Worm (Caenorhabditis elegans) whole organism, L2 larva: ENCODE results near the gene F20D6.6.

ENCODE experiments used
- F13H6.1 ChIP-seq: sonication (generic microtip); optimal IDR thresholded peaks from 2 replicates; lab custom pipeline; 2016; ENCODE audit warnings: missing genetic modification characterization, missing compliant biosample characterization
- R02D3.7 ChIP-seq: fragments of 150-350 bp; optimal IDR thresholded peaks from 2 replicates; lab custom pipeline; 2014; ENCODE audit warnings: missing biosample characterization, missing genetic modification characterization
- ZK546.5 ChIP-seq: sonication (generic microtip); optimal IDR thresholded peaks from 2 replicates; lab custom pipeline; 2017; ENCODE audit warnings: missing biosample characterization, missing genetic modification characterization
- aly-2 ChIP-seq: fragments of 150-350 bp; optimal IDR thresholded peaks from 2 replicates; lab custom pipeline; 2014; ENCODE audit warnings: missing biosample characterization, missing genetic modification characterization
- ama-1 ChIP-seq: fragments of 150-350 bp; optimal IDR thresholded peaks from 2 replicates; lab custom pipeline; 2018; ENCODE audit warnings: inconsistent platforms
- ceh-82 ChIP-seq: fragments of 150-350 bp; optimal IDR thresholded peaks from 2 replicates; lab custom pipeline; 2014; ENCODE audit warnings: missing biosample characterization, missing genetic modification characterization
- crh-2 ChIP-seq: sonication (generic microtip); optimal IDR thresholded peaks from 2 replicates; lab custom pipeline; 2017; ENCODE audit warnings: missing biosample characterization, missing genetic modification characterization
- egl-27 ChIP-seq: sonication (generic microtip); optimal IDR thresholded peaks from 3 replicates; lab custom pipeline; 2017; ENCODE audit warnings: missing biosample characterization, missing genetic modification reagents, missing genetic modification characterization
- elt-1 ChIP-seq: fragments of 150-350 bp; optimal IDR thresholded peaks from 2 replicates; lab custom pipeline; 2014; ENCODE audit warnings: missing biosample characterization, missing genetic modification characterization
- elt-3 ChIP-seq: sonication (generic microtip); optimal IDR thresholded peaks from 2 replicates; lab custom pipeline; 2017; ENCODE audit warnings: missing biosample characterization, missing genetic modification characterization
- fos-1 ChIP-seq: fragments of 150-350 bp; optimal IDR thresholded peaks from 2 replicates; lab custom pipeline; 2014; ENCODE audit warnings: missing biosample characterization, missing genetic modification characterization
- lin-11 ChIP-seq: fragments of 150-350 bp; sonication (generic microtip); optimal IDR thresholded peaks from 2 replicates; lab custom pipeline; 2014; ENCODE audit warnings: missing biosample characterization, missing genetic modification characterization, inconsistent platforms, mixed read lengths
- lin-13 ChIP-seq: fragments of 150-350 bp; optimal IDR thresholded peaks from 2 replicates; lab custom pipeline; 2014; ENCODE audit warnings: missing biosample characterization, missing genetic modification reagents, missing genetic modification characterization
- lin-39 ChIP-seq: fragments of 150-350 bp; optimal IDR thresholded peaks from 2 replicates; lab custom pipeline; 2014; ENCODE audit warnings: missing biosample characterization, missing genetic modification reagents, missing genetic modification characterization
- mab-5 ChIP-seq: fragments of 150-350 bp; optimal IDR thresholded peaks from 2 replicates; lab custom pipeline; 2014; ENCODE audit warnings: missing biosample characterization, missing genetic modification characterization
- mbf-1 ChIP-seq: sonication (generic microtip); optimal IDR thresholded peaks from 2 replicates; lab custom pipeline; 2017; ENCODE audit warnings: missing biosample characterization, missing genetic modification characterization
- mdl-1 ChIP-seq, 2 experiments: fragments of 150-350 bp in 1 of 2; sonication (generic microtip) in 1 of 2; optimal IDR thresholded peaks; 2 replicates each; lab custom pipeline; 2017; ENCODE audit warnings: missing biosample characterization in 2 of 2, missing genetic modification characterization in 2 of 2
- nhr-10 ChIP-seq: sonication (generic microtip); optimal IDR thresholded peaks from 2 replicates; lab custom pipeline; 2017; ENCODE audit warnings: missing biosample characterization, missing genetic modification characterization
- nhr-11 ChIP-seq: fragments of 150-350 bp; optimal IDR thresholded peaks from 2 replicates; lab custom pipeline; 2014; ENCODE audit warnings: missing biosample characterization, missing genetic modification characterization
- nhr-12 ChIP-seq: fragments of 150-350 bp; optimal IDR thresholded peaks from 2 replicates; lab custom pipeline; 2014; ENCODE audit warnings: missing biosample characterization, missing genetic modification characterization
- nhr-237 ChIP-seq: fragments of 150-350 bp; optimal IDR thresholded peaks from 2 replicates; lab custom pipeline; 2014; ENCODE audit warnings: missing biosample characterization, missing genetic modification characterization
- nhr-25 ChIP-seq: fragments of 150-350 bp; sonication (generic microtip); optimal IDR thresholded peaks from 3 replicates; lab custom pipeline; 2014; ENCODE audit warnings: missing biosample characterization, missing genetic modification characterization
- nhr-6 ChIP-seq: fragments of 150-350 bp; optimal IDR thresholded peaks from 2 replicates; lab custom pipeline; 2014; ENCODE audit warnings: missing biosample characterization, missing genetic modification characterization
- nhr-77 ChIP-seq: fragments of 150-350 bp; optimal IDR thresholded peaks from 2 replicates; lab custom pipeline; 2014; ENCODE audit warnings: missing biosample characterization, missing genetic modification characterization
- peb-1 ChIP-seq: fragments of 150-350 bp; optimal IDR thresholded peaks from 2 replicates; lab custom pipeline; 2014; ENCODE audit warnings: missing biosample characterization, missing genetic modification characterization
- sem-4 ChIP-seq: fragments of 150-350 bp; optimal IDR thresholded peaks from 2 replicates; lab custom pipeline; 2014; ENCODE audit warnings: missing biosample characterization, missing genetic modification reagents, missing genetic modification characterization
- skn-1 ChIP-seq: sonication (generic microtip); optimal IDR thresholded peaks from 2 replicates; lab custom pipeline; 2017; ENCODE audit warnings: missing biosample characterization, missing genetic modification characterization
- sma-3 ChIP-seq: sonication (generic microtip); optimal IDR thresholded peaks from 2 replicates; lab custom pipeline; 2016; ENCODE audit warnings: missing genetic modification reagents, missing genetic modification characterization, missing compliant biosample characterization
- sma-9 ChIP-seq, 2 experiments: fragments of 150-350 bp in 1 of 2; sonication (generic microtip) in 1 of 2; optimal IDR thresholded peaks; 2 replicates each; lab custom pipeline; 2014 to 2016; ENCODE audit warnings: missing genetic modification characterization in 2 of 2, mild to moderate bottlenecking in 1 of 2, missing biosample characterization in 1 of 2, missing compliant biosample characterization in 1 of 2, missing genetic modification reagents in 1 of 2, moderate library complexity in 1 of 2
- snpc-4 ChIP-seq: fragments of 150-350 bp; optimal IDR thresholded peaks from 2 replicates; lab custom pipeline; 2014; ENCODE audit warnings: missing biosample characterization, missing genetic modification characterization
- unc-39 ChIP-seq: fragments of 150-350 bp; optimal IDR thresholded peaks from 2 replicates; lab custom pipeline; 2014; ENCODE audit warnings: missing biosample characterization, missing genetic modification characterization
- unc-55 ChIP-seq: fragments of 150-350 bp; sonication (generic microtip); optimal IDR thresholded peaks from 3 replicates; lab custom pipeline; 2014; ENCODE audit warnings: missing biosample characterization, missing genetic modification reagents, missing genetic modification characterization
- unc-62 ChIP-seq: fragments of 150-350 bp; optimal IDR thresholded peaks from 2 replicates; lab custom pipeline; 2014; ENCODE audit warnings: missing biosample characterization, missing genetic modification reagents, missing genetic modification characterization
- zag-1 ChIP-seq: fragments of 150-350 bp; optimal IDR thresholded peaks from 2 replicates; lab custom pipeline; 2014; ENCODE audit warnings: missing biosample characterization, missing genetic modification characterization
- ztf-1 ChIP-seq: fragments of 200-800 bp; sonication (Bioruptor generic); conservative IDR thresholded peaks from 2 replicates; pipeline ENCODE4 v1.3.6; 2022; ENCODE audit warnings: missing genetic modification characterization, missing compliant biosample characterization
- ztf-11 ChIP-seq: sonication (generic microtip); optimal IDR thresholded peaks from 2 replicates; lab custom pipeline; 2017; ENCODE audit warnings: missing biosample characterization, missing genetic modification characterization
- ztf-4 ChIP-seq: fragments of 150-350 bp; optimal IDR thresholded peaks from 2 replicates; lab custom pipeline; 2014; ENCODE audit warnings: missing biosample characterization, missing genetic modification characterization

F20D6.6 gene

DNA sequence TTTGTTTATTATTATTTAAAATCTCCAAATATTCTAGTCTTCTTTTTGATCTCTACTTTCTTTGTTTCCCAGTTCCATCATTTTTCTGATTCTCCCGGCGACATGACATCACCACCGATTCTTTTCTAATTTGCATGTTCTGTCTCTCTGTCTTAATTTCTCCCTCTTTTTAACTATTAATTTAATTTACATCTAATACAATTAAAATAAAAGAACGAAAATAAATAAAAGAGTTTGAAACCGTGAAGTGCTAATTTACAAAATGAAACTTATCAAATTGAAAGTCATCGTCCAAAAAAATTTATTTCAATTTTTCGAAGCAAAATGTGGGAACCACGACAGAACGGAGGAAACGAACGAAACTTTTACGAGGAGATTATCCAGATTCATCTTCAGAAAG lies at the start of gene F20D6.6:
F20D6.6 (plus strand) TSS at position 301 of the 400 bp plus-strand sequence.
- TF ChIP-seq sem-4 (tag; lab: Kevin White, UChicago) = no peak
- no peak for TF ChIP-seq nhr-237
- no peak for TF ChIP-seq unc-55 (GFP tag; lab: Kevin White, UChicago)
- no peak for TF ChIP-seq skn-1 (tag; lab: Kevin White, UChicago)
- TF ChIP-seq ztf-1 (GFP tag; lab: Robert Waterston, UW) = no peak
- no peak for TF ChIP-seq mbf-1 (tag; lab: Kevin White, UChicago)
- TF ChIP-seq nhr-11 = no peak
- TF ChIP-seq sma-9 (GFP tag; optimal IDR thresholded peaks at IDR 0.05; lab: Kevin White, UChicago) = no peak
- TF ChIP-seq sma-9 (tag; optimal IDR thresholded peaks at IDR 0.05; lab: Kevin White, UChicago) = no peak
- TF ChIP-seq aly-2 (tag; lab: Kevin White, UChicago) = no peak
- no peak for TF ChIP-seq unc-39
- TF ChIP-seq ceh-82 (tag; lab: Kevin White, UChicago) = no peak
- TF ChIP-seq mdl-1 (tag; optimal IDR thresholded peaks at IDR 0.05; lab: Kevin White, UChicago) = no peak
- no peak for TF ChIP-seq nhr-12 (tag; lab: Kevin White, UChicago)
- TF ChIP-seq lin-11 (tag; lab: Kevin White, UChicago) = no peak
- no peak for TF ChIP-seq ZK546.5

- TF ChIP-seq F13H6.1 (tag; lab: Kevin White, UChicago) = peak; percentile 11
- TF ChIP-seq egl-27 (tag; lab: Kevin White, UChicago) = no peak
These were observed 48.9 kb upstream of the F20D6.6 start for ce11 chrV:8110816-8111215.

DNA sequence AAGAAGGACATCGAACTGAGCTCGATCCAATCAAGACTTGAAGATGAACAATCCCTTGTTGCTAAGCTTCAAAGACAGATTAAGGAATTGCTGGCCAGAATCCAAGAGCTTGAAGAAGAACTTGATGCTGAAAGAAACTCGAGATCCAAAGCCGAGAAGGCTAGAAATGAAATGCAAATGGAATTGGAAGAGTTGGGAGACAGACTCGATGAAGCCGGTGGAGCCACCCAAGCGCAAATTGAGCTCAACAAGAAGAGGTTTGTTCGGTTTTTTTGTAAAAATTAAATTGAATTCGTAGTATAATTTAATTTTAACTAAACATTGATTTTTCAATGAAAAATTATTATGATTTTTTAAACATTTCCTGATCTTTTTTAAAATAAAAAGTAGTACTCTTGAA lies 45.2 kb upstream of the F20D6.6 start:
- TF ChIP-seq egl-27 (tag; lab: Kevin White, UChicago) = no peak
- no peak for TF ChIP-seq nhr-77 (tag; lab: Kevin White, UChicago)
- no peak for TF ChIP-seq ama-1 (lab: Kevin White, UChicago)
- no peak for TF ChIP-seq nhr-10
- no peak for TF ChIP-seq ztf-1 (GFP tag; lab: Robert Waterston, UW)
- no peak for TF ChIP-seq nhr-25 (tag; lab: Kevin White, UChicago)
- TF ChIP-seq R02D3.7 (tag; lab: Kevin White, UChicago) = no peak
- no peak for TF ChIP-seq skn-1 (tag; lab: Kevin White, UChicago)
- no peak for TF ChIP-seq snpc-4
- no peak for TF ChIP-seq fos-1 (tag; lab: Kevin White, UChicago)
- no peak for TF ChIP-seq peb-1 (tag; lab: Kevin White, UChicago)
- TF ChIP-seq mab-5 (tag; lab: Kevin White, UChicago) = no peak
- no peak for TF ChIP-seq zag-1 (tag; lab: Kevin White, UChicago)
- TF ChIP-seq elt-1 (tag; lab: Kevin White, UChicago) = no peak
- TF ChIP-seq crh-2 = no peak
- no peak for TF ChIP-seq lin-11 (tag; lab: Kevin White, UChicago)

DNA sequence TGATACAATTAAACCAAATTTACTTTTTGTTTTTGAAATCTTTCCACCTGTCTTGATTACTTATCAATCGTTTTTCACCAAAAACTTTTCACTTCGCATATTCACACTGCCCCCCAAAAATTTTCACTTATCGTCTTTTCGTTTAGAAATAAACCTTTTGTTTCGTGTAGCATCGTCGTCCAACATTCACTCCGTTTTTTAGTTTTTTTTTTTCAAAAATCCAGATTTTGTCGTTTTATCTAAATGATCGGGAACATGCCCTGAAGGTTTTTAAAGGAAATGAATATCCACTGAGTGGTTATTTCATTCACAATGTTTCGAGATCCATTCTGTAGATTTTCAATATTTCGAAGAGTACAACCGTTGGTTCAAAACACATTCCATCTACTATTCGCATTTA lies 41.8 kb upstream of the F20D6.6 start, which contains the start of gene D1014.7:
D1014.7 (plus strand) TSS at position 301 of the 400 bp plus-strand sequence.
- TF ChIP-seq egl-27 (tag; lab: Kevin White, UChicago) = no peak
- no peak for TF ChIP-seq nhr-11
- no peak for TF ChIP-seq crh-2
- TF ChIP-seq ZK546.5 = no peak
- no peak for TF ChIP-seq nhr-77 (tag; lab: Kevin White, UChicago)
- no peak for TF ChIP-seq lin-11 (tag; lab: Kevin White, UChicago)
- no peak for TF ChIP-seq snpc-4
- TF ChIP-seq mdl-1 (tag; optimal IDR thresholded peaks at IDR 0.05; lab: Kevin White, UChicago) = no peak
- no peak for TF ChIP-seq lin-13 (GFP tag; lab: Kevin White, UChicago)
- no peak for TF ChIP-seq nhr-237

ce11 chrV:8120868-8121267 lies 38.9 kb upstream of the F20D6.6 start, which contains the start of gene D1014.6:
D1014.6 (plus strand) TSS chrV:8121168.
- no peak for TF ChIP-seq lin-11 (tag; lab: Kevin White, UChicago)
- TF ChIP-seq ztf-11 (tag; lab: Kevin White, UChicago) = no peak
- no peak for TF ChIP-seq R02D3.7 (tag; lab: Kevin White, UChicago)
- no peak for TF ChIP-seq ztf-1 (GFP tag; lab: Robert Waterston, UW)
- TF ChIP-seq crh-2 = no peak
- TF ChIP-seq unc-62 (GFP tag; lab: Kevin White, UChicago) = no peak
- no peak for TF ChIP-seq snpc-4
- TF ChIP-seq sma-3 = no peak
- TF ChIP-seq nhr-77 (tag; lab: Kevin White, UChicago) = no peak
- no peak for TF ChIP-seq nhr-11
- TF ChIP-seq nhr-6 (tag; lab: Kevin White, UChicago) = no peak
- no peak for TF ChIP-seq sem-4 (tag; lab: Kevin White, UChicago)
- TF ChIP-seq elt-3 = no peak
- TF ChIP-seq mdl-1 (tag; optimal IDR thresholded peaks at IDR 0.05; lab: Kevin White, UChicago) = no peak
- TF ChIP-seq nhr-237 = no peak
- TF ChIP-seq ceh-82 (tag; lab: Kevin White, UChicago) = no peak
- no peak for TF ChIP-seq ama-1 (lab: Kevin White, UChicago)
- no peak for TF ChIP-seq ztf-4 (tag; lab: Kevin White, UChicago)
- no peak for TF ChIP-seq lin-39 (tag; lab: Kevin White, UChicago)
